Fruit fly (Drosophila melanogaster) whole organism, prepupa: ENCODE measurements around the gene Pex7.

Source experiments
- Blimp-1 ChIP-seq: fragments of 200-800 bp; sonication (Bioruptor generic); optimal IDR thresholded peaks from 3 replicates; lab custom pipeline; 2017; ENCODE audit warnings: missing biosample characterization, missing genetic modification characterization, mild to moderate bottlenecking, moderate library complexity, missing genetic modification reagents
- CG10631 ChIP-seq: fragments of 200-800 bp; sonication (Bioruptor generic); optimal IDR thresholded peaks from 2 replicates; lab custom pipeline; 2016; ENCODE audit warnings: missing biosample characterization, missing genetic modification characterization
- CG10669 ChIP-seq: fragments of 200-800 bp; sonication (Bioruptor generic); optimal IDR thresholded peaks from 3 replicates; lab custom pipeline; 2018; ENCODE audit warnings: missing biosample characterization, mild to moderate bottlenecking, missing genetic modification characterization, moderate library complexity
- CG11762 ChIP-seq: fragments of 200-800 bp; sonication (Bioruptor generic); optimal IDR thresholded peaks from 3 replicates; lab custom pipeline; 2016; ENCODE audit warnings: missing biosample characterization, missing genetic modification characterization; ENCODE audit not compliant: insufficient read depth
- CG15336 ChIP-seq: fragments of 200-800 bp; sonication (Bioruptor generic); IDR thresholded peaks from 2 replicates; pipeline ENCODE4 v1.3.6; 2022; ENCODE audit warnings: missing biosample characterization, missing genetic modification characterization
- CG1621 ChIP-seq: fragments of 200-800 bp; sonication (Bioruptor generic); optimal IDR thresholded peaks from 3 replicates; lab custom pipeline; 2018; ENCODE audit warnings: missing biosample characterization, mild to moderate bottlenecking, missing genetic modification characterization
- CG16779 ChIP-seq: fragments of 200-800 bp; sonication (Bioruptor generic); optimal IDR thresholded peaks from 3 replicates; lab custom pipeline; 2017; ENCODE audit warnings: missing biosample characterization, mild to moderate bottlenecking, missing genetic modification characterization
- CG3032 ChIP-seq: fragments of 200-800 bp; optimal IDR thresholded peaks from 2 replicates; lab custom pipeline; 2019; ENCODE audit warnings: missing biosample characterization, mild to moderate bottlenecking, missing genetic modification characterization, moderate library complexity
- CG31627 ChIP-seq: fragments of 200-800 bp; sonication (Bioruptor generic); optimal IDR thresholded peaks from 3 replicates; lab custom pipeline; 2016; ENCODE audit warnings: missing biosample characterization, missing genetic modification characterization
- CG34406 ChIP-seq: fragments of 200-800 bp; sonication (Bioruptor generic); optimal IDR thresholded peaks from 3 replicates; lab custom pipeline; 2016; ENCODE audit warnings: missing biosample characterization, missing genetic modification characterization
- CG3919 ChIP-seq: fragments of 200-800 bp; sonication (Bioruptor generic); optimal IDR thresholded peaks from 3 replicates; lab custom pipeline; 2016; ENCODE audit warnings: missing biosample characterization, missing genetic modification characterization
- CG6163 ChIP-seq: fragments of 200-800 bp; sonication (Bioruptor generic); IDR thresholded peaks from 3 replicates; pipeline ENCODE4 v1.3.6; 2022; ENCODE audit warnings: missing biosample characterization, missing genetic modification characterization
- CG6276 ChIP-seq: fragments of 200-800 bp; sonication (Bioruptor generic); optimal IDR thresholded peaks from 2 replicates; lab custom pipeline; 2017; ENCODE audit warnings: missing biosample characterization, mild to moderate bottlenecking, missing genetic modification characterization
- CG6854 ChIP-seq: fragments of 200-800 bp; sonication (Bioruptor generic); optimal IDR thresholded peaks from 2 replicates; lab custom pipeline; 2017; ENCODE audit warnings: missing biosample characterization, mild to moderate bottlenecking, missing genetic modification characterization
- CG7368 ChIP-seq: fragments of 200-800 bp; sonication (Bioruptor generic); optimal IDR thresholded peaks from 3 replicates; lab custom pipeline; 2016; ENCODE audit warnings: missing biosample characterization, missing genetic modification characterization
- CG8119 ChIP-seq: fragments of 200-800 bp; sonication (Bioruptor generic); IDR thresholded peaks from 3 replicates; pipeline ENCODE4 v1.3.6; 2022; ENCODE audit warnings: missing biosample characterization, missing genetic modification characterization
- CG8319 ChIP-seq: fragments of 200-800 bp; sonication (Bioruptor generic); optimal IDR thresholded peaks from 3 replicates; lab custom pipeline; 2016; ENCODE audit warnings: missing biosample characterization, missing genetic modification characterization
- CG8632 ChIP-seq: fragments of 200-800 bp; sonication (Bioruptor generic); optimal IDR thresholded peaks from 3 replicates; lab custom pipeline; 2016; ENCODE audit warnings: missing biosample characterization, missing genetic modification characterization
- CG9139 ChIP-seq: fragments of 200-800 bp; sonication (Bioruptor generic); optimal IDR thresholded peaks from 3 replicates; lab custom pipeline; 2017; ENCODE audit warnings: missing biosample characterization, mild to moderate bottlenecking, missing genetic modification characterization
- Eip75B ChIP-seq: fragments of 200-800 bp; sonication (Bioruptor generic); optimal IDR thresholded peaks from 3 replicates; lab custom pipeline; 2016; ENCODE audit warnings: missing biosample characterization, missing genetic modification characterization
- Eip78C ChIP-seq: fragments of 200-800 bp; sonication (Bioruptor generic); peaks from one replicate; lab custom pipeline; 2016; ENCODE audit warnings: missing biosample characterization, missing genetic modification characterization
- Ets21C ChIP-seq: fragments of 200-800 bp; sonication (Bioruptor generic); optimal IDR thresholded peaks from 3 replicates; lab custom pipeline; 2016; ENCODE audit warnings: missing biosample characterization, missing genetic modification characterization
- Ets96B ChIP-seq: fragments of 200-800 bp; optimal IDR thresholded peaks from 2 replicates; lab custom pipeline; 2019; ENCODE audit warnings: missing biosample characterization, mild to moderate bottlenecking, missing genetic modification characterization, moderate library complexity
- Hr38 ChIP-seq: sonication (Bioruptor generic); optimal IDR thresholded peaks from 2 replicates; lab custom pipeline; 2016; ENCODE audit warnings: missing biosample characterization, missing genetic modification characterization
- Hr39 ChIP-seq: fragments of 200-800 bp; sonication (Bioruptor generic); optimal IDR thresholded peaks from 2 replicates; lab custom pipeline; 2016; ENCODE audit warnings: missing biosample characterization, missing genetic modification characterization
- Hr4 ChIP-seq: fragments of 200-800 bp; sonication (Bioruptor generic); optimal IDR thresholded peaks from 3 replicates; lab custom pipeline; 2016; ENCODE audit warnings: missing biosample characterization, missing genetic modification characterization
- Lpt ChIP-seq: fragments of 200-800 bp; sonication (Bioruptor generic); optimal IDR thresholded peaks from 3 replicates; lab custom pipeline; 2016; ENCODE audit warnings: missing biosample characterization, missing genetic modification characterization
- OdsH ChIP-seq: fragments of 200-800 bp; sonication (Bioruptor generic); optimal IDR thresholded peaks from 3 replicates; lab custom pipeline; 2016; ENCODE audit warnings: missing biosample characterization, missing genetic modification characterization
- Sox102F ChIP-seq: fragments of 200-800 bp; sonication (Bioruptor generic); optimal IDR thresholded peaks from 2 replicates; lab custom pipeline; 2016; ENCODE audit warnings: missing biosample characterization, mild to moderate bottlenecking, missing genetic modification characterization
- Sox14 ChIP-seq: fragments of 200-800 bp; sonication (Bioruptor generic); optimal IDR thresholded peaks from 3 replicates; lab custom pipeline; 2016; ENCODE audit warnings: missing biosample characterization, missing genetic modification characterization
- Sox15 ChIP-seq: fragments of 200-800 bp; sonication (Bioruptor generic); optimal IDR thresholded peaks from 3 replicates; lab custom pipeline; 2016; ENCODE audit warnings: missing biosample characterization, missing genetic modification characterization
- acj6 ChIP-seq: fragments of 200-800 bp; sonication (Bioruptor generic); optimal IDR thresholded peaks from 3 replicates; lab custom pipeline; 2016; ENCODE audit warnings: missing biosample characterization, missing genetic modification characterization
- cyc ChIP-seq: fragments of 200-800 bp; sonication (Bioruptor generic); optimal IDR thresholded peaks from 3 replicates; lab custom pipeline; 2016; ENCODE audit warnings: missing biosample characterization, missing genetic modification characterization
- dac ChIP-seq: fragments of 200-800 bp; sonication (Bioruptor generic); optimal IDR thresholded peaks from 2 replicates; lab custom pipeline; 2017; ENCODE audit warnings: missing biosample characterization, mild to moderate bottlenecking, missing genetic modification characterization
- dsx ChIP-seq: fragments of 200-800 bp; optimal IDR thresholded peaks from 3 replicates; lab custom pipeline; 2019; ENCODE audit warnings: missing biosample characterization, mild to moderate bottlenecking, missing genetic modification characterization, moderate library complexity; ENCODE audit not compliant: poor library complexity, severe bottlenecking
- eg ChIP-seq: fragments of 200-800 bp; sonication (Bioruptor generic); IDR thresholded peaks from 3 replicates; pipeline ENCODE4 v1.3.6; 2022; ENCODE audit warnings: missing biosample characterization, missing genetic modification characterization
- fd59A ChIP-seq: fragments of 200-800 bp; sonication (Bioruptor generic); optimal IDR thresholded peaks from 2 replicates; lab custom pipeline; 2017; ENCODE audit warnings: missing biosample characterization, mild to moderate bottlenecking, missing genetic modification characterization, missing genetic modification reagents
- fkh ChIP-seq: fragments of 200-800 bp; sonication (Bioruptor generic); optimal IDR thresholded peaks from 3 replicates; lab custom pipeline; 2017; ENCODE audit warnings: missing biosample characterization, mild to moderate bottlenecking, missing genetic modification characterization, moderate library complexity
- lz ChIP-seq: fragments of 200-800 bp; sonication (Bioruptor generic); optimal IDR thresholded peaks from 3 replicates; lab custom pipeline; 2016; ENCODE audit warnings: missing biosample characterization, missing genetic modification characterization
- net ChIP-seq: fragments of 200-800 bp; sonication (Bioruptor generic); optimal IDR thresholded peaks from 3 replicates; lab custom pipeline; 2016; ENCODE audit warnings: missing biosample characterization, missing genetic modification characterization
- pdm3 ChIP-seq: fragments of 200-800 bp; sonication (Bioruptor generic); optimal IDR thresholded peaks from 3 replicates; lab custom pipeline; 2016; ENCODE audit warnings: missing biosample characterization, missing genetic modification characterization
- salr ChIP-seq, 2 experiments: fragments of 200-800 bp; sonication (Bioruptor generic); optimal IDR thresholded peaks; 3 replicates each; lab custom pipeline; 2016 to 2018; ENCODE audit warnings: missing biosample characterization in 2 of 2, missing genetic modification characterization in 2 of 2, mild to moderate bottlenecking in 1 of 2
- spab ChIP-seq: fragments of 200-800 bp; sonication (Bioruptor generic); optimal IDR thresholded peaks from 2 replicates; lab custom pipeline; 2017; ENCODE audit warnings: missing biosample characterization, mild to moderate bottlenecking, missing genetic modification characterization, missing genetic modification reagents
- ss ChIP-seq, 2 experiments: fragments of 200-800 bp; sonication (Bioruptor generic); optimal IDR thresholded peaks; 2 replicates in 1 of 2; 3 replicates in 1 of 2; lab custom pipeline; 2017 to 2018; ENCODE audit warnings: mild to moderate bottlenecking in 2 of 2, missing biosample characterization in 2 of 2, missing genetic modification characterization in 2 of 2, moderate library complexity in 1 of 2
- svp ChIP-seq: fragments of 200-800 bp; sonication (Bioruptor generic); peaks from one replicate; lab custom pipeline; 2016; ENCODE audit warnings: missing biosample characterization, missing genetic modification characterization
- topi ChIP-seq: fragments of 200-800 bp; sonication (Bioruptor generic); optimal IDR thresholded peaks from 3 replicates; lab custom pipeline; 2016; ENCODE audit warnings: missing biosample characterization, missing genetic modification characterization
- vri ChIP-seq: fragments of 200-800 bp; sonication (Bioruptor generic); optimal IDR thresholded peaks from 3 replicates; lab custom pipeline; 2016; ENCODE audit warnings: missing biosample characterization, mild to moderate bottlenecking, missing genetic modification characterization

Pex7 gene

dm6 chr3L:8646821-8647220, at the start of gene Pex7, which contains the start of gene CG13305:
TSS of gene Pex7 (plus strand) at chr3L:8647145.
TSS of gene CG13305 (minus strand) at chr3L:8646822.
- TF ChIP-seq Hr38 (GFP tag; lab: Kevin White, UChicago) (no peak), CG11762 (no peak), CG8119 (GFP tag; lab: Robert Waterston, UW) (no peak), eg (GFP tag; lab: Robert Waterston, UW) (no peak), Eip78C (no peak), CG3032 (tag; lab: Kevin White, UChicago) (no peak), dsx (GFP tag; lab: Kevin White, UChicago) (no peak)

DNA sequence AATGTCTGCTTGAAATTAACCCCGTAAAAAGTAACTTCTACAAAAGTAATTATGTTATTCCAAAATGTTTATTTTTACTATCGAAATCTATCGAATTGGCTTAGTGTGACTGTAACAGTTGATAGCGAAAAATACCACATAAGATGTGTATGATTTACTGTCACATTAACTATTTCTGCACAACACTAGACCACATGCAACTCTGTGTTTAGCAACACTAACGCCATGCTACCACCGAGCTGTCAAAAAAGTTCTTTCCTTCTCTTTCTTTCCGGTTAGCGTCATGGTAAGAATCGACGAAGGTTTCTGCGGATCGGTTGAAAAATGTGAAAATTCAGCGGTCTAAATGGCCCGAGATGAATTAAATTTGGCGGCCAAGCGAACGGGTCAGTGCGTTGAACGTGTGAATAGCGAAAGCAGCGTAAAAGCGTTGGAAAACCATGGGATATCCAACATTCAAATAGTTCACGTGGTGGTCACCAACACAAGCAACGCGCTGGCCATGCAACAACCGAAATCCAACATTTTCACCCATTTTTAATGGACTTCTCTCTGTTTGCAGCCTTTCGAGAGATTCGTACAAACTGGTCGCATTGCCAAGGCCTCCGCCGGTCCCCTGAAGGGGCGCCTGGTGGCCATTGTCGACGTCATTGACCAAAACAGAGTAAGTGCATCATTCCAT, 46.1 kb upstream of the Pex7 start, which contains the start of the genes Nelf-E and RpL14:
Gene Nelf-E, minus strand, starts transcription at position 128 of the 682 bp plus-strand sequence.
Gene RpL14, plus strand, starts transcription at position 255 of the 682 bp plus-strand sequence.
- TF ChIP-seq net (peak; percentile 88), acj6 (peak; percentile 78), CG8319 (peak; percentile 75), CG11762 (peak; percentile 73), lz (GFP tag; lab: Kevin White, UChicago) (peak; percentile 93), Sox14 (peak; percentile 84), cyc (GFP tag; lab: Kevin White, UChicago) (peak; percentile 88), Hr39 (GFP tag; lab: Kevin White, UChicago) (peak; percentile 88), dsx (GFP tag; lab: Kevin White, UChicago) (peak; percentile 57), fkh (peak; percentile 93), Eip75B (GFP tag; lab: Kevin White, UChicago) (peak; percentile 89), Eip78C (peak; percentile 94), OdsH (no peak), CG8632 (GFP tag; lab: Kevin White, UChicago) (peak; percentile 77), salr (GFP tag; optimal IDR thresholded peaks at IDR 0.05; lab: Kevin White, UChicago) (peak in 1 of 2 experiments; percentile 92), eg (GFP tag; lab: Robert Waterston, UW) (peak; percentile 88), Sox15 (GFP tag; lab: Kevin White, UChicago) (peak; percentile 64), topi (peak; percentile 91), ss (GFP tag; optimal IDR thresholded peaks at IDR 0.05; lab: Kevin White, UChicago) (peak; percentile 80 to 91), fd59A (peak; percentile 70), CG8119 (GFP tag; lab: Robert Waterston, UW) (peak; percentile 28; the same call in 2 of the 3 replicates), Lpt (GFP tag; lab: Kevin White, UChicago) (peak; percentile 26), CG6854 (GFP tag; lab: Kevin White, UChicago) (peak; percentile 94), CG7368 (peak; percentile 80), Hr4 (GFP tag; lab: Kevin White, UChicago) (no peak), vri (peak; percentile 92), CG3919 (GFP tag; lab: Kevin White, UChicago) (peak; percentile 93), dac (GFP tag; lab: Kevin White, UChicago) (peak; percentile 78), CG3032 (tag; lab: Kevin White, UChicago) (peak; percentile 83), svp (GFP tag; lab: Kevin White, UChicago) (peak; percentile 90), CG6276 (GFP tag; lab: Kevin White, UChicago) (no peak), Ets21C (peak; percentile 72), CG9139 (GFP tag; lab: Kevin White, UChicago) (peak; percentile 88), CG6163 (GFP tag; lab: Robert Waterston, UW) (peak; percentile 91), CG10631 (peak; percentile 77), pdm3 (GFP tag; lab: Kevin White, UChicago) (peak; percentile 84), CG15336 (GFP tag; lab: Robert Waterston, UW) (peak; percentile 51; the same call in 1 of the 2 replicates), spab (GFP tag; lab: Kevin White, UChicago) (peak; percentile 64), CG34406 (GFP tag; lab: Kevin White, UChicago) (peak; percentile 88), CG16779 (tag; lab: Kevin White, UChicago) (peak; percentile 78), Ets96B (tag; lab: Kevin White, UChicago) (peak; percentile 61), Sox102F (GFP tag; lab: Kevin White, UChicago) (peak; percentile 92), CG10669 (GFP tag; lab: Kevin White, UChicago) (peak; percentile 83), CG31627 (peak; percentile 91), Blimp-1 (peak; percentile 82), CG1621 (tag; lab: Kevin White, UChicago) (peak; percentile 85)
